Worm (Caenorhabditis elegans): ENCODE measurements around the gene abts-4.

- no peak for TF ChIP-seq pha-4 (GFP tag; IDR thresholded peaks at IDR 0.05)
- TF ChIP-seq pha-4 (tag; optimal IDR thresholded peaks at IDR 0.05), result no peak
- TF ChIP-seq mep-1 (tag; optimal IDR thresholded peaks at IDR 0.05), result no peak
- no peak for TF ChIP-seq unc-62 (GFP tag; optimal IDR thresholded peaks at IDR 0.05 in 1 of 2)
- TF ChIP-seq unc-62 (tag; optimal IDR thresholded peaks at IDR 0.05), result no peak
- no peak for TF ChIP-seq snpc-4 (tag; optimal IDR thresholded peaks at IDR 0.05)
- no peak for TF ChIP-seq daf-16 (GFP tag; optimal IDR thresholded peaks at IDR 0.05)
- peak; percentile 70 for TF ChIP-seq daf-16 (tag; optimal IDR thresholded peaks at IDR 0.05)
- TF ChIP-seq nhr-10 (tag; optimal IDR thresholded peaks at IDR 0.05), result no peak
- no peak for TF ChIP-seq nhr-25 (tag; optimal IDR thresholded peaks at IDR 0.05; ENCODE audit: borderline replicate concordance, insufficient read depth)
- TF ChIP-seq nhr-6 (tag; optimal IDR thresholded peaks at IDR 0.05), result no peak
- no peak for TF ChIP-seq aly-2 (tag; optimal IDR thresholded peaks at IDR 0.05)
- TF ChIP-seq fos-1 (tag; optimal IDR thresholded peaks at IDR 0.05), result no peak
- no peak for TF ChIP-seq nhr-76 (tag; optimal IDR thresholded peaks at IDR 0.05)
Observed at ce11 chrX:6790986-6791385, 29.4 kb upstream of the abts-4 start, which contains the start of gene asp-3.
